Worm (Caenorhabditis elegans): Measurements from ENCODE around the gene F53A9.9.

DNA sequence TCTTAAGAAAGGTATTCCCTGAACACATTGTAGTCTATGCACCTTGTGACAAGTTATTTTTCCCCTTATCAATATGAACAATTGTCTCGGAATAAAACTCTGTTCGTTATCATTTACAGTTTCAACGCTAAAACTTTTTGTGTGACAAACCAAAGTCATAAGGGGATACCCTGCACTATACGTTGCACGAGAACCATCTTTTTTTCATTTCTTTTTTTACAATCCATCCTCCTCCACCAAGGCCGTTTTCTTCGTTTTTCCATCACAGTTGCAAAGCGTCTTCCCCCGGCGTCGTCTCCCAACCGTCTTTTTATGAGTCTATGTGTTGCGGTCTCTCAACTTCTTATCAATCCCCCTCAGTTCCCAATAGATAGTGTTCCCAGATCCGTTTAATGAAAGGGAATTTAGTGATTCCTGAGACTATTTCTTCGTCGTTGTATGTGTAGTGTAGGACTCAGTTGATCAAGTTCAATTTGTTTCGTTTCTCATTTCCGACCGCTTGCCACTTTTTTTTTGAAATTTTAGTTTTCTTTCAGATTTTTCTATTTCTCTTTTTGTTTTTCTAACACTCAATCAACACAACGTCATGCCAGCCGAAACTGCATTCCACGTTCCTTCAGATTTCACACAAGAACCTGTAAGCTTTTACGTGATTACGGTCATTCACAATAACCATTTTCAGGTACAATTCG lies 44.3 kb downstream of the F53A9.9 start:
- no peak for TF ChIP-seq flt-1 (GFP tag; IDR thresholded peaks at IDR 0.05)
- TF ChIP-seq med-1 (GFP tag; optimal IDR thresholded peaks at IDR 0.05; ENCODE audit: insufficient read depth), result no peak
- no peak for TF ChIP-seq klf-2 (GFP tag; conservative IDR thresholded peaks at IDR 0.05)
- TF ChIP-seq ref-1 (GFP tag; conservative IDR thresholded peaks at IDR 0.05), result no peak
- no peak for TF ChIP-seq ztf-23 (GFP tag; IDR thresholded peaks at IDR 0.05)
- no peak for TF ChIP-seq tab-1 (GFP tag; IDR thresholded peaks at IDR 0.05)
- no peak for TF ChIP-seq ztf-29 (GFP tag; IDR thresholded peaks at IDR 0.05)
- no peak for TF ChIP-seq T22C8.4 (GFP tag; IDR thresholded peaks at IDR 0.05)

Data from whole organism, midembryonic.